Fruit fly (Drosophila melanogaster) whole organism, embryonic: ENCODE results near the gene Grx5.

Experiments
- Ada2b ChIP-seq: fragments of 200-800 bp; sonication (Bioruptor generic); IDR thresholded peaks from 2 replicates; pipeline ENCODE4 v1.3.6; 2022; ENCODE audit warnings: missing biosample characterization, missing genetic modification characterization
- Bdp1 ChIP-seq: fragments of 200-800 bp; sonication (Bioruptor generic); optimal IDR thresholded peaks from 3 replicates; lab custom pipeline; 2016; ENCODE audit warnings: missing biosample characterization, missing genetic modification characterization
- BtbVII ChIP-seq: fragments of 200-800 bp; sonication (Bioruptor generic); optimal IDR thresholded peaks from 3 replicates; lab custom pipeline; 2017; ENCODE audit warnings: missing biosample characterization, mild to moderate bottlenecking, missing genetic modification characterization
- CG10366 ChIP-seq: fragments of 200-800 bp; sonication (Bioruptor generic); IDR thresholded peaks from 2 replicates; pipeline ENCODE4 v1.3.6; 2022; ENCODE audit warnings: missing biosample characterization, missing genetic modification characterization
- CG11456 ChIP-seq: fragments of 200-800 bp; sonication (Bioruptor generic); IDR thresholded peaks from 3 replicates; pipeline ENCODE4 v1.3.6; 2022; ENCODE audit warnings: missing biosample characterization, missing genetic modification characterization
- CG11560 ChIP-seq: fragments of 200-800 bp; sonication (Bioruptor generic); IDR thresholded peaks from 3 replicates; pipeline ENCODE4 v1.3.6; 2022; ENCODE audit warnings: missing biosample characterization, missing genetic modification characterization
- CG12769 ChIP-seq: fragments of 200-800 bp; sonication (Bioruptor generic); optimal IDR thresholded peaks from 2 replicates; lab custom pipeline; 2019; ENCODE audit warnings: missing biosample characterization, mild to moderate bottlenecking, missing genetic modification characterization, moderate library complexity
- CG17359 ChIP-seq: fragments of 200-800 bp; sonication (Bioruptor generic); optimal IDR thresholded peaks from 3 replicates; lab custom pipeline; 2018; ENCODE audit warnings: missing biosample characterization, mild to moderate bottlenecking, missing genetic modification characterization, moderate library complexity
- CG17802 ChIP-seq: fragments of 200-800 bp; sonication (Bioruptor generic); optimal IDR thresholded peaks from 2 replicates; lab custom pipeline; 2018; ENCODE audit warnings: missing biosample characterization, mild to moderate bottlenecking, missing genetic modification characterization, moderate library complexity
- CG1832 ChIP-seq: fragments of 200-800 bp; sonication (Bioruptor generic); optimal IDR thresholded peaks from 2 replicates; lab custom pipeline; 2017; ENCODE audit warnings: missing biosample characterization, mild to moderate bottlenecking, missing genetic modification characterization, inconsistent platforms
- CG2120 ChIP-seq: fragments of 200-800 bp; sonication (Bioruptor generic); optimal IDR thresholded peaks from 3 replicates; lab custom pipeline; 2016; ENCODE audit warnings: missing biosample characterization, missing genetic modification characterization
- CG30020 ChIP-seq: fragments of 200-800 bp; optimal IDR thresholded peaks from 2 replicates; lab custom pipeline; 2019; ENCODE audit warnings: missing biosample characterization, mild to moderate bottlenecking, missing genetic modification characterization, moderate library complexity
- CG30431 ChIP-seq: fragments of 200-800 bp; sonication (Bioruptor generic); optimal IDR thresholded peaks from 2 replicates; lab custom pipeline; 2017; ENCODE audit warnings: missing biosample characterization, missing genetic modification characterization
- CG32532 ChIP-seq: fragments of 200-800 bp; sonication (Bioruptor generic); IDR thresholded peaks from 2 replicates; pipeline ENCODE4 v1.3.6; 2022; ENCODE audit warnings: missing biosample characterization, missing genetic modification characterization
- CG3726 ChIP-seq: fragments of 200-800 bp; sonication (Bioruptor generic); IDR thresholded peaks from 3 replicates; pipeline ENCODE4, ENCODE4 v1.3.6; 2022; ENCODE audit warnings: missing biosample characterization, missing genetic modification characterization
- CG4328 ChIP-seq: fragments of 200-800 bp; sonication (Bioruptor generic); optimal IDR thresholded peaks from 3 replicates; lab custom pipeline; 2017; ENCODE audit warnings: missing biosample characterization, missing genetic modification reagents, missing genetic modification characterization
- CG4617 ChIP-seq: fragments of 200-800 bp; sonication (Bioruptor generic); optimal IDR thresholded peaks from 3 replicates; lab custom pipeline; 2016; ENCODE audit warnings: missing biosample characterization, missing genetic modification characterization, borderline replicate concordance
- CG7987 ChIP-seq: fragments of 200-800 bp; sonication (Bioruptor generic); optimal IDR thresholded peaks from 2 replicates; lab custom pipeline; 2018; ENCODE audit warnings: missing biosample characterization, mild to moderate bottlenecking, missing genetic modification characterization, moderate library complexity
- CG8089 ChIP-seq: fragments of 200-800 bp; sonication (Bioruptor generic); optimal IDR thresholded peaks from 3 replicates; lab custom pipeline; 2016; ENCODE audit warnings: missing biosample characterization, missing genetic modification characterization
- CG9609 ChIP-seq: fragments of 200-800 bp; sonication (Bioruptor generic); optimal IDR thresholded peaks from 3 replicates; lab custom pipeline; 2016; ENCODE audit warnings: missing biosample characterization, missing genetic modification characterization
- CTCF ChIP-seq: fragments of 200-800 bp; sonication (Bioruptor generic); optimal IDR thresholded peaks from 2 replicates; lab custom pipeline; 2017; ENCODE audit warnings: missing biosample characterization, mild to moderate bottlenecking, missing genetic modification characterization, moderate library complexity
- Dek ChIP-seq: fragments of 200-800 bp; sonication (Bioruptor generic); optimal IDR thresholded peaks from 3 replicates; lab custom pipeline; 2019; ENCODE audit warnings: missing biosample characterization, mild to moderate bottlenecking, missing genetic modification characterization, moderate library complexity
- Ets65A ChIP-seq: fragments of 200-800 bp; sonication (Bioruptor generic); peaks from one replicate; lab custom pipeline; 2016; ENCODE audit warnings: missing biosample characterization, missing genetic modification characterization
- Jarid2 ChIP-seq: fragments of 200-800 bp; sonication (Bioruptor generic); optimal IDR thresholded peaks from 3 replicates; lab custom pipeline; 2017; ENCODE audit warnings: mild to moderate bottlenecking, missing biosample characterization, missing genetic modification reagents, missing genetic modification characterization
- NC2β ChIP-seq: fragments of 200-800 bp; sonication (Bioruptor generic); optimal IDR thresholded peaks from 2 replicates; lab custom pipeline; 2016; ENCODE audit warnings: missing biosample characterization, missing genetic modification characterization
- Opbp ChIP-seq: fragments of 200-800 bp; sonication (Bioruptor generic); IDR thresholded peaks from 3 replicates; pipeline ENCODE4 v1.3.6; 2022; ENCODE audit warnings: missing biosample characterization, missing genetic modification characterization; ENCODE audit not compliant: partially characterized antibody
- Scr ChIP-seq: fragments of 200-800 bp; sonication (Bioruptor generic); IDR thresholded peaks from 2 replicates; pipeline ENCODE4 v1.3.6; 2022; ENCODE audit warnings: missing biosample characterization, missing genetic modification characterization; ENCODE audit not compliant: partially characterized antibody
- Six4 ChIP-seq: fragments of 200-800 bp; sonication (Bioruptor generic); optimal IDR thresholded peaks from 2 replicates; lab custom pipeline; 2016; ENCODE audit warnings: missing biosample characterization, missing genetic modification characterization
- Trl ChIP-seq, 3 experiments: fragments of >200 bp in 2 of 3; fragments of 200-800 bp in 1 of 3; sonication (Bioruptor generic) in 1 of 3; optimal IDR thresholded peaks; 2 replicates in 1 of 3; 3 replicates in 2 of 3; lab custom pipeline; 2016 to 2017; ENCODE audit warnings: missing biosample characterization in 1 of 3, missing genetic modification characterization in 1 of 3
- cas ChIP-seq: fragments of 200-800 bp; sonication (Bioruptor generic); IDR thresholded peaks from 2 replicates; pipeline ENCODE4 v1.3.6; 2022; ENCODE audit warnings: missing biosample characterization, missing genetic modification characterization
- caup ChIP-seq: fragments of 200-800 bp; sonication (Bioruptor generic); optimal IDR thresholded peaks from 3 replicates; lab custom pipeline; 2017; ENCODE audit warnings: missing biosample characterization, mild to moderate bottlenecking, missing genetic modification characterization, moderate library complexity; ENCODE audit not compliant: severe bottlenecking
- chinmo ChIP-seq: fragments of 200-800 bp; sonication (Bioruptor generic); IDR thresholded peaks from 4 replicates; pipeline ENCODE4 v1.3.6; 2022; ENCODE audit warnings: missing biosample characterization, missing genetic modification characterization; ENCODE audit not compliant: partially characterized antibody
- crp ChIP-seq, 2 experiments: fragments of 200-800 bp; sonication (Bioruptor generic); optimal IDR thresholded peaks; 2 replicates in 1 of 2; 3 replicates in 1 of 2; lab custom pipeline; 2017; ENCODE audit warnings: missing biosample characterization in 2 of 2, missing genetic modification characterization in 2 of 2, mild to moderate bottlenecking in 1 of 2, moderate library complexity in 1 of 2
- dysf ChIP-seq: fragments of 200-800 bp; sonication (Bioruptor generic); IDR thresholded peaks from 3 replicates; pipeline ENCODE4 v1.3.6; 2022; ENCODE audit warnings: missing biosample characterization, missing genetic modification characterization
- ems ChIP-seq: fragments of 200-800 bp; sonication (Bioruptor generic); optimal IDR thresholded peaks from 3 replicates; lab custom pipeline; 2016; ENCODE audit warnings: missing biosample characterization, missing genetic modification characterization
- gsb-n ChIP-seq: fragments of 200-800 bp; sonication (Bioruptor generic); optimal IDR thresholded peaks from 3 replicates; lab custom pipeline; 2018; ENCODE audit warnings: missing biosample characterization, mild to moderate bottlenecking, missing genetic modification characterization
- hkb ChIP-seq, 2 experiments: fragments of 200-800 bp in 1 of 2; fragments of >200 bp in 1 of 2; sonication (Bioruptor generic) in 1 of 2; IDR thresholded peaks in 1 of 2; optimal IDR thresholded peaks in 1 of 2; 2 replicates each; pipeline versions ENCODE4 v1.3.6 to Lab custom; 2017 to 2022; ENCODE audit warnings: missing biosample characterization in 1 of 2, missing genetic modification characterization in 1 of 2
- jigr1 ChIP-seq: fragments of 200-800 bp; sonication (Bioruptor generic); IDR thresholded peaks from 3 replicates; pipeline ENCODE4 v1.3.6; 2022; ENCODE audit warnings: missing biosample characterization, missing genetic modification characterization
- kay ChIP-seq: fragments of 200-800 bp; sonication (Bioruptor generic); optimal IDR thresholded peaks from 2 replicates; lab custom pipeline; 2016; ENCODE audit warnings: missing biosample characterization, missing genetic modification characterization
- lola ChIP-seq, 3 experiments: fragments of >200 bp in 2 of 3; fragments of 200-800 bp in 1 of 3; sonication (Bioruptor generic) in 1 of 3; optimal IDR thresholded peaks; 2 replicates each; lab custom pipeline; 2017 to 2019; ENCODE audit warnings: missing biosample characterization in 3 of 3, missing genetic modification characterization in 3 of 3, mild to moderate bottlenecking in 1 of 3, moderate library complexity in 1 of 3
- maf-S ChIP-seq: fragments of 200-800 bp; sonication (Bioruptor generic); optimal IDR thresholded peaks from 2 replicates; lab custom pipeline; 2016; ENCODE audit warnings: missing biosample characterization, missing genetic modification characterization
- nau ChIP-seq: fragments of 200-800 bp; sonication (Bioruptor generic); optimal IDR thresholded peaks from 3 replicates; lab custom pipeline; 2017; ENCODE audit warnings: missing biosample characterization, mild to moderate bottlenecking, missing genetic modification characterization, missing genetic modification reagents
- org-1 ChIP-seq: fragments of 200-800 bp; sonication (Bioruptor generic); optimal IDR thresholded peaks from 2 replicates; lab custom pipeline; 2017; ENCODE audit warnings: missing biosample characterization, missing genetic modification characterization
- pita ChIP-seq: fragments of 200-800 bp; sonication (Bioruptor generic); optimal IDR thresholded peaks from 2 replicates; lab custom pipeline; 2017; ENCODE audit warnings: missing biosample characterization, mild to moderate bottlenecking, missing genetic modification characterization
- repo ChIP-seq: fragments of 200-800 bp; sonication (Bioruptor generic); optimal IDR thresholded peaks from 2 replicates; lab custom pipeline; 2016; ENCODE audit warnings: missing biosample characterization, missing genetic modification characterization
- sim ChIP-seq: fragments of 200-800 bp; sonication (Bioruptor generic); IDR thresholded peaks from 2 replicates; pipeline ENCODE4 v1.3.6; 2022; ENCODE audit warnings: missing biosample characterization, missing genetic modification characterization
- slou ChIP-seq: fragments of 200-800 bp; sonication (Bioruptor generic); optimal IDR thresholded peaks from 3 replicates; lab custom pipeline; 2016; ENCODE audit warnings: missing biosample characterization, missing genetic modification characterization
- vvl ChIP-seq: fragments of 200-800 bp; sonication (Bioruptor generic); IDR thresholded peaks from 2 replicates; pipeline ENCODE4 v1.3.6; 2022; ENCODE audit warnings: missing biosample characterization, missing genetic modification characterization
- yki ChIP-seq: fragments of >200 bp; optimal IDR thresholded peaks from 3 replicates; lab custom pipeline; 2018
- zfh2 ChIP-seq: fragments of 200-800 bp; sonication (Bioruptor generic); optimal IDR thresholded peaks from 2 replicates; lab custom pipeline; 2016; ENCODE audit warnings: missing biosample characterization, missing genetic modification characterization

The Grx5 gene

dm6 chrX:14825922-14826617, 11.9 kb downstream of the Grx5 start, which contains the start of gene rut (continued):
- TF ChIP-seq Dek (tag; lab: Kevin White, UChicago) (no peak), kay (GFP tag; lab: Kevin White, UChicago) (no peak), hkb (optimal IDR thresholded peaks at IDR 0.05; lab: Kevin White, UChicago) (no peak), hkb (GFP tag; IDR thresholded peaks at IDR 0.05; lab: Robert Waterston, UW) (peak; percentile 22; the same call in 1 of the 2 replicates), nau (GFP tag; lab: Kevin White, UChicago) (no peak), BtbVII (GFP tag; lab: Kevin White, UChicago) (no peak), jigr1 (no peak), crp (GFP tag; optimal IDR thresholded peaks at IDR 0.05; lab: Kevin White, UChicago) (peak in 1 of 2 experiments; percentile 87), yki (lab: Kevin White, UChicago) (no peak), CG11456 (GFP tag; lab: Robert Waterston, UW) (no peak; the same call in 2 of the 3 replicates), CG1832 (GFP tag; lab: Kevin White, UChicago) (no peak), Ada2b (GFP tag; lab: Robert Waterston, UW) (no peak), Trl (optimal IDR thresholded peaks at IDR 0.05; lab: Kevin White, UChicago) (no peak), Trl (GFP tag; optimal IDR thresholded peaks at IDR 0.05; lab: Kevin White, UChicago) (peak; percentile 49), CG8089 (no peak), CG32532 (peak; percentile 61), Jarid2 (peak; percentile 94), cas (GFP tag; lab: Robert Waterston, UW) (no peak), CG2120 (GFP tag; lab: Kevin White, UChicago) (peak; percentile 32), CG30020 (tag; lab: Kevin White, UChicago) (no peak), CG17359 (tag; lab: Kevin White, UChicago) (no peak), zfh2 (GFP tag; lab: Kevin White, UChicago) (peak; percentile 8), Ets65A (GFP tag; lab: Kevin White, UChicago) (peak; percentile 96), caup (GFP tag; lab: Kevin White, UChicago) (peak; percentile 5), Six4 (GFP tag; lab: Kevin White, UChicago) (no peak), CG11560 (tag; lab: Robert Waterston, UW) (no peak), vvl (GFP tag; lab: Robert Waterston, UW) (peak; percentile 41), repo (GFP tag; lab: Kevin White, UChicago) (no peak), lola (GFP tag; optimal IDR thresholded peaks at IDR 0.05; lab: Kevin White, UChicago) (no peak), CG30431 (GFP tag; lab: Kevin White, UChicago) (no peak), ems (GFP tag; lab: Kevin White, UChicago) (no peak), Opbp (peak; percentile 95), CG10366 (GFP tag; lab: Robert Waterston, UW) (peak; percentile 22; the same call in 1 of the 2 replicates), Scr (GFP tag; lab: Robert Waterston, UW) (peak; percentile 94), Bdp1 (GFP tag; lab: Kevin White, UChicago) (no peak), CG7987 (GFP tag; lab: Kevin White, UChicago) (peak; percentile 3), CG4328 (GFP tag; lab: Kevin White, UChicago) (no peak), slou (GFP tag; lab: Kevin White, UChicago) (no peak), pita (GFP tag; lab: Kevin White, UChicago) (no peak), CTCF (GFP tag; lab: Kevin White, UChicago) (peak; percentile 17), maf-S (no peak), NC2β (GFP tag; lab: Kevin White, UChicago) (no peak), org-1 (no peak), CG17802 (no peak), dysf (GFP tag; lab: Robert Waterston, UW) (no peak), sim (no peak), CG9609 (no peak), chinmo (GFP tag; lab: Robert Waterston, UW) (peak; percentile 97), gsb-n (tag; lab: Kevin White, UChicago) (no peak), CG3726 (GFP tag; lab: Robert Waterston, UW) (no peak), CG4617 (GFP tag; lab: Kevin White, UChicago) (no peak), CG12769 (no peak)
